Worm (Caenorhabditis elegans): ENCODE data around the gene sec-5.
A peak's percentile ranks its signal among the peaks of the same experiment; 100 is the strongest.

The sec-5 gene

DNA sequence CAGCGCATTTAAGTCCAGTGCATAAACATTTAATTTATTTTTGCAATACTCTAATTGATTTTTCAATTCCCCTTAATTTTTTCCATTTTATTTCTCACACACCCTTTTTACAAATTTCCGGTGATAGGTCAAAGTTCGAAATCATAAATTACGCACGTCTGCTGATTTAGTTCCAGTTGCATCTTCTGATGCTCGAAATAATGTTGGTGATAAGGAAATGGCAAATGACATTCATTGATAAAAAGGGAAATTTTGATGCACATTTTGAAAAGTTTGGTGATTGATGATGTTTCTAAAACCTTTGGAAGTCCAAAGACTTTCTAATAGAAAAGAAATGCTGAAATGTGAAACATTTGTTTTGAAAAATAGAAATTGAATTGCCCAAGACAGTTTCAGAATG lies 19.8 kb downstream of the sec-5 start:
- TF ChIP-seq R02D3.7 (tag; optimal IDR thresholded peaks at IDR 0.05) = no peak
- TF ChIP-seq pqm-1 (tag; optimal IDR thresholded peaks at IDR 0.05) = peak; percentile 82
- TF ChIP-seq elt-2 (tag; optimal IDR thresholded peaks at IDR 0.05) = peak; percentile 94

DNA sequence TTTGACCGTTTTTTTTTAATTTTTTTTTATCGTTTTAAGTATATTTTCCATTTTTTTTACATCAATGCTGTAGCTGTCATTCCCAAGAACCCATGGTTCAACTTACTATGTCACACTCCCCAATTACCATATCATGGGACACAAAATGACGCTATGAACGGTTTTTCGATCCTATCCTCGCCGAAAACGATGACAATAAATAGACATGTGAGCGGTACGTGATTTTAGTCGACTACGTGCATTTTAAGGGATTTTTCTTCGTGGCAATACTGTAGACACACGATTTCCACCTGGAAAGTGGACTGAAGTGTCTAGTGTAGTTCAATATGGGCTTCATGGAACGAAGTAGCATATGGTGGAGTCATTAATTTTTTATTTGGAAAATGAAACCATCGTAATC lies 20.7 kb downstream of the sec-5 start:
- TF ChIP-seq nhr-11 (tag; optimal IDR thresholded peaks at IDR 0.05) (no peak), elt-2 (tag; optimal IDR thresholded peaks at IDR 0.05) (peak; percentile 29)

DNA sequence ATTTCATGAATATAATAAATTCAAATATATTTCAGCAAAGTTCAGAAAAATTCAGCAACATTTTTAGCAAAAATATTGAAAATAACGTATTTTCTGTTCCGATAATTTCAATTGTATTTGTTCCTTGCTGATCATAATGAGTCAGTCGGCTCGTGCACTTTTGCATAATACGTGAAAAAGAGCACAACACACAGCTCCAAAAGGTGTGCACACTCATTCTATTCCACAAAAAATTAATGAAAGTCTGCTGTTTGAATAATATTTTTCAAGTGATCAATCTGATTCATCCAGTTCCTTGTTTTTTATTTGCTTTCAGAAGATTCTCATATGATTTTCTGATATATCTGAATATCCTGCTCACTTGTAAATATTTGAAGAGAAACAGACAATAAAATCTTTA lies 22.6 kb downstream of the sec-5 start:
- no peak for TF ChIP-seq unc-39 (tag; optimal IDR thresholded peaks at IDR 0.05)
- TF ChIP-seq pqm-1 (tag; optimal IDR thresholded peaks at IDR 0.05) = peak; percentile 12

DNA sequence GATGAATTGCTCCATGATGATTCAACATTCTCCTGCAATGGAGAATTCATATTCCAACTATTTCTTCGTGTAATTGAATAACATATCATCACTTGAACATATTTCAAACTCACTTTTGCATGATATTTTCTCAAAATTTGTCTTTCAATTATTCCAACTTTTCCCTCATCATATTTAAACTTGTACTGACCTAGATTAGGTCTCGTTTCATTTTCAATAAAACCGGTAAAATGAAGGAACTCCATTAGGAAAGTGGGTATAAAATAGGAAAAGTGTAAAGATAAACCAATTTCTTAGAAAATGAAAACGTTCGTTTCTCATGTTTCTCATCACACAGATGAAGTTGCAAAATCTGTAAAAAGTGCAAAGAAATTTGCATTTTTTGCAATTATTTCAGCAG lies 24.7 kb downstream of the sec-5 start, which contains the start of gene col-78:
Gene col-78, plus strand, starts transcription at position 301 of the 400 bp plus-strand sequence.
- no peak for TF ChIP-seq egl-5 (tag; optimal IDR thresholded peaks at IDR 0.05)
- TF ChIP-seq unc-62 (GFP tag; optimal IDR thresholded peaks at IDR 0.05) = no peak
- no peak for TF ChIP-seq zag-1 (tag; optimal IDR thresholded peaks at IDR 0.05)
- TF ChIP-seq nhr-237 (tag; optimal IDR thresholded peaks at IDR 0.05) = no peak
- no peak for TF ChIP-seq pqm-1 (tag; optimal IDR thresholded peaks at IDR 0.05)
- no peak for TF ChIP-seq elt-3 (tag; optimal IDR thresholded peaks at IDR 0.05)
- TF ChIP-seq nhr-67 (tag; optimal IDR thresholded peaks at IDR 0.05) = no peak
- TF ChIP-seq elt-1 (tag; optimal IDR thresholded peaks at IDR 0.05) = no peak
- no peak for TF ChIP-seq ama-1 (optimal IDR thresholded peaks at IDR 0.05)
- no peak for TF ChIP-seq lsy-12 (tag; optimal IDR thresholded peaks at IDR 0.05)
- no peak for TF ChIP-seq eor-1 (tag; optimal IDR thresholded peaks at IDR 0.05)
- no peak for TF ChIP-seq tbx-2 (tag; optimal IDR thresholded peaks at IDR 0.05)
- no peak for TF ChIP-seq fos-1 (tag; optimal IDR thresholded peaks at IDR 0.05)
- TF ChIP-seq nhr-76 (tag; optimal IDR thresholded peaks at IDR 0.05) = no peak
- no peak for TF ChIP-seq nhr-12 (tag; optimal IDR thresholded peaks at IDR 0.05)
- no peak for TF ChIP-seq aly-2 (tag; optimal IDR thresholded peaks at IDR 0.05)
- no peak for TF ChIP-seq ceh-82 (tag; optimal IDR thresholded peaks at IDR 0.05)
- no peak for TF ChIP-seq nhr-11 (tag; optimal IDR thresholded peaks at IDR 0.05)
- no peak for TF ChIP-seq nhr-23 (tag; optimal IDR thresholded peaks at IDR 0.05)
- no peak for TF ChIP-seq daf-12 (tag; optimal IDR thresholded peaks at IDR 0.05)

DNA sequence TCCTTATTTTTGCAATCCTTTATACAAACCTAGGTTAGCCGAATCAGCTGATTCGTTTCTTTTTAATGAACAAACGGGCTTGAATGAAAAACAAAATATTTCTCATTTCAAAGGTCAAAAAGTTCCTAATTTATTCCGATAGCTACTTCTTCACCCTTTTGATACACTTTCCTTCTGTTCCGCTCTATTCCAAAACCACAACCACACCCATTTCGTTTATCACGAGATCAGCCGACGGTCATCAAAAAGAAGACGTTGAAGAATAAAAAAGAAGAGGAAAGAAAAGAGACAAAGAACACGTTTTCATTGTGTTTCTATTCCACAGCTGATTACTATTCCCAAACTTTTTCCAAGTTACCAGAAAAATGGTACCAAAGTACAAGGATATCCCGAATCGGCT lies 28.9 kb downstream of the sec-5 start:
- TF ChIP-seq ztf-4 (tag; optimal IDR thresholded peaks at IDR 0.05) (no peak), nhr-25 (tag; optimal IDR thresholded peaks at IDR 0.05) (no peak), pha-4 (tag; optimal IDR thresholded peaks at IDR 0.05) (no peak), ceh-28 (tag; optimal IDR thresholded peaks at IDR 0.05) (no peak), nhr-12 (tag; optimal IDR thresholded peaks at IDR 0.05) (no peak)

DNA sequence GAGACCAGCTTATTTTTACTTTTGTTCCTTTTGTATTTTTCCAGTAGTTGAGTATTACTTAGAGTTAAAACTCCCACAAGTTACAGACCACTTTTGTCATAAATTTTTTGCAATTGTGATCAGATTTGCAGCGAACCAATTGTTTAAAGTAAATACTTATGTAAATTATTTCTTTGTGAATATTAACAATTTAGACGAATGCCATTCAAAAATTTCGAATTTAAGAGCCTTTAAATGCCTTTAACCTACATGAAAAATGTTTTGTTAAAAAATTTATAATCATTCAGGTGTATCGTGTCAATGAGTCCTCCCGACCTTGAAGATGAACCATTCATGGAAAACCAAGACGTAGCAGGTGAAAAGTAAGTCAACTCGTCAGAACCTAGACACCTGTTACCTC lies 31.0 kb downstream of the sec-5 start, which contains the start of gene W07A12.4:
Gene W07A12.4, plus strand, starts transcription at position 301 of the 400 bp plus-strand sequence.
- TF ChIP-seq skn-1 (tag; optimal IDR thresholded peaks at IDR 0.05) (no peak), R02D3.7 (tag; optimal IDR thresholded peaks at IDR 0.05) (no peak), egl-5 (tag; optimal IDR thresholded peaks at IDR 0.05) (no peak), fkh-10 (GFP tag; optimal IDR thresholded peaks at IDR 0.05) (no peak), nhr-76 (tag; optimal IDR thresholded peaks at IDR 0.05) (no peak), nhr-77 (tag; optimal IDR thresholded peaks at IDR 0.05) (no peak), sea-2 (GFP tag; optimal IDR thresholded peaks at IDR 0.05) (no peak), eor-1 (tag; optimal IDR thresholded peaks at IDR 0.05) (no peak), nhr-43 (tag; optimal IDR thresholded peaks at IDR 0.05; ENCODE audit: poor library complexity, severe bottlenecking) (no peak), aly-2 (tag; optimal IDR thresholded peaks at IDR 0.05) (no peak), nfya-1 (tag; optimal IDR thresholded peaks at IDR 0.05; ENCODE audit: insufficient read depth) (no peak), ceh-16 (tag; optimal IDR thresholded peaks at IDR 0.05) (no peak)
